Fruit fly (Drosophila melanogaster) whole organism, embryonic: Measurements from ENCODE around the gene CG1628.
A peak's percentile ranks its signal among the peaks of the same experiment; 100 is the strongest.

Source experiments
- B-H1 ChIP-seq: fragments of 200-800 bp; sonication (Bioruptor generic); IDR thresholded peaks from 3 replicates; pipeline ENCODE4 v1.3.6; 2022; ENCODE audit warnings: missing biosample characterization, missing genetic modification characterization
- BEAF-32 ChIP-seq: fragments of 200-800 bp; sonication (Bioruptor generic); optimal IDR thresholded peaks from 3 replicates; lab custom pipeline; 2017; ENCODE audit warnings: missing biosample characterization, missing genetic modification characterization, mild to moderate bottlenecking, moderate library complexity, missing genetic modification reagents
- CG10565 ChIP-seq: fragments of 200-800 bp; sonication (Bioruptor generic); optimal IDR thresholded peaks from 3 replicates; lab custom pipeline; 2016; ENCODE audit warnings: missing biosample characterization, mild to moderate bottlenecking, missing genetic modification characterization
- CG10959 ChIP-seq: fragments of 200-800 bp; sonication (Bioruptor generic); IDR thresholded peaks from 2 replicates; pipeline ENCODE4 v1.3.6; 2022; ENCODE audit warnings: missing biosample characterization, missing genetic modification characterization
- CG11093 ChIP-seq: fragments of 200-800 bp; sonication (Bioruptor generic); IDR thresholded peaks from 3 replicates; pipeline ENCODE4 v1.3.6; 2022; ENCODE audit warnings: missing biosample characterization, missing genetic modification characterization
- CG11723 ChIP-seq: fragments of 200-800 bp; sonication (Bioruptor generic); optimal IDR thresholded peaks from 2 replicates; lab custom pipeline; 2017; ENCODE audit warnings: missing biosample characterization, mild to moderate bottlenecking, missing genetic modification characterization
- CG1233 ChIP-seq: fragments of 200-800 bp; sonication (Bioruptor generic); optimal IDR thresholded peaks from 4 replicates; lab custom pipeline; 2018; ENCODE audit warnings: missing biosample characterization, mild to moderate bottlenecking, missing genetic modification characterization
- CG14710 ChIP-seq: fragments of 200-800 bp; sonication (Bioruptor generic); optimal IDR thresholded peaks from 3 replicates; lab custom pipeline; 2019; ENCODE audit warnings: missing biosample characterization, mild to moderate bottlenecking, missing genetic modification characterization, moderate library complexity
- CG15269 ChIP-seq: fragments of 200-800 bp; sonication (Bioruptor generic); optimal IDR thresholded peaks from 2 replicates; lab custom pipeline; 2018; ENCODE audit warnings: missing biosample characterization, mild to moderate bottlenecking, missing genetic modification characterization, moderate library complexity
- CG16863 ChIP-seq: fragments of 200-800 bp; sonication (Bioruptor generic); optimal IDR thresholded peaks from 3 replicates; lab custom pipeline; 2016; ENCODE audit warnings: missing biosample characterization, missing genetic modification characterization
- CG18764 ChIP-seq: fragments of 200-800 bp; sonication (Bioruptor generic); optimal IDR thresholded peaks from 3 replicates; lab custom pipeline; 2016; ENCODE audit warnings: missing biosample characterization, missing genetic modification characterization
- CG2712 ChIP-seq: fragments of 200-800 bp; optimal IDR thresholded peaks from 3 replicates; lab custom pipeline; 2019; ENCODE audit warnings: missing biosample characterization, mild to moderate bottlenecking, missing genetic modification characterization, moderate library complexity
- CG31224 ChIP-seq: fragments of 200-800 bp; sonication (Bioruptor generic); IDR thresholded peaks from 2 replicates; pipeline ENCODE4 v1.3.6; 2022; ENCODE audit warnings: missing biosample characterization, missing genetic modification characterization
- CG4282 ChIP-seq: fragments of 200-800 bp; sonication (Bioruptor generic); optimal IDR thresholded peaks from 2 replicates; lab custom pipeline; 2016; ENCODE audit warnings: missing biosample characterization, missing genetic modification characterization
- CG4360 ChIP-seq: fragments of 200-800 bp; sonication (Bioruptor generic); IDR thresholded peaks from 2 replicates; pipeline ENCODE4 v1.3.6; 2022; ENCODE audit warnings: missing biosample characterization, missing genetic modification characterization
- CG4617 ChIP-seq: fragments of 200-800 bp; sonication (Bioruptor generic); optimal IDR thresholded peaks from 3 replicates; lab custom pipeline; 2016; ENCODE audit warnings: missing biosample characterization, missing genetic modification characterization, borderline replicate concordance
- CG5245 ChIP-seq: fragments of 200-800 bp; sonication (Bioruptor generic); optimal IDR thresholded peaks from 3 replicates; lab custom pipeline; 2016; ENCODE audit warnings: missing biosample characterization, missing genetic modification characterization
- CG7987 ChIP-seq: fragments of 200-800 bp; sonication (Bioruptor generic); optimal IDR thresholded peaks from 2 replicates; lab custom pipeline; 2018; ENCODE audit warnings: missing biosample characterization, mild to moderate bottlenecking, missing genetic modification characterization, moderate library complexity
- CG8388 ChIP-seq: fragments of 200-800 bp; sonication (Bioruptor generic); optimal IDR thresholded peaks from 2 replicates; lab custom pipeline; 2019; ENCODE audit warnings: missing biosample characterization, mild to moderate bottlenecking, missing genetic modification characterization, moderate library complexity
- Deaf1 ChIP-seq: fragments of 200-800 bp; optimal IDR thresholded peaks from 3 replicates; lab custom pipeline; 2019; ENCODE audit warnings: missing biosample characterization, mild to moderate bottlenecking, missing genetic modification characterization, moderate library complexity
- Dip3 ChIP-seq: fragments of 200-800 bp; sonication (Bioruptor generic); optimal IDR thresholded peaks from 3 replicates; lab custom pipeline; 2016; ENCODE audit warnings: missing biosample characterization, missing genetic modification characterization
- Drgx ChIP-seq: fragments of 200-800 bp; sonication (Bioruptor generic); IDR thresholded peaks from 2 replicates; pipeline ENCODE4 v1.3.6; 2022; ENCODE audit warnings: missing biosample characterization, missing genetic modification characterization
- Fer2 ChIP-seq: fragments of 200-800 bp; sonication (Bioruptor generic); optimal IDR thresholded peaks from 2 replicates; lab custom pipeline; 2018; ENCODE audit warnings: missing biosample characterization, mild to moderate bottlenecking, missing genetic modification characterization, moderate library complexity
- Hmx ChIP-seq: fragments of 200-800 bp; sonication (Bioruptor generic); optimal IDR thresholded peaks from 2 replicates; lab custom pipeline; 2016; ENCODE audit warnings: missing biosample characterization, missing genetic modification characterization
- Mes4 ChIP-seq: fragments of 200-800 bp; sonication (Bioruptor generic); optimal IDR thresholded peaks from 2 replicates; lab custom pipeline; 2016; ENCODE audit warnings: missing biosample characterization, missing genetic modification characterization
- Ptx1 ChIP-seq: fragments of 200-800 bp; sonication (Bioruptor generic); IDR thresholded peaks from 2 replicates; pipeline ENCODE4 v1.3.6; 2022; ENCODE audit warnings: missing biosample characterization, missing genetic modification characterization
- Rfx ChIP-seq: fragments of 200-800 bp; sonication (Bioruptor generic); IDR thresholded peaks from 2 replicates; pipeline ENCODE4 v1.3.6; 2022; ENCODE audit warnings: missing biosample characterization, missing genetic modification characterization
- Sry-β ChIP-seq: fragments of 200-800 bp; sonication (Bioruptor generic); optimal IDR thresholded peaks from 2 replicates; lab custom pipeline; 2018; ENCODE audit warnings: missing biosample characterization, mild to moderate bottlenecking, missing genetic modification characterization, moderate library complexity
- Stat92E ChIP-seq, 3 experiments: fragments of >200 bp in 2 of 3; fragments of 200-800 bp in 1 of 3; sonication (Bioruptor generic) in 1 of 3; optimal IDR thresholded peaks; 2 replicates each; lab custom pipeline; 2017 to 2019; ENCODE audit warnings: missing biosample characterization in 3 of 3, missing genetic modification characterization in 3 of 3, mild to moderate bottlenecking in 1 of 3, moderate library complexity in 1 of 3
- Taf1 ChIP-seq: fragments of 200-800 bp; sonication (Bioruptor generic); IDR thresholded peaks from 2 replicates; pipeline ENCODE4 v1.3.6; 2022; ENCODE audit warnings: missing biosample characterization, missing genetic modification characterization
- Usf ChIP-seq: fragments of 200-800 bp; sonication (Bioruptor generic); optimal IDR thresholded peaks from 2 replicates; lab custom pipeline; 2017; ENCODE audit warnings: missing genotype, missing biosample characterization, missing genetic modification characterization
- abd-A ChIP-seq: fragments of 200-800 bp; sonication (Bioruptor generic); optimal IDR thresholded peaks from 3 replicates; lab custom pipeline; 2019; ENCODE audit warnings: missing biosample characterization, mild to moderate bottlenecking, missing genetic modification characterization, moderate library complexity
- bigmax ChIP-seq: fragments of 200-800 bp; sonication (Bioruptor generic); optimal IDR thresholded peaks from 2 replicates; lab custom pipeline; 2018; ENCODE audit warnings: missing biosample characterization, mild to moderate bottlenecking, missing genetic modification characterization
- btn ChIP-seq: fragments of 200-800 bp; sonication (Bioruptor generic); optimal IDR thresholded peaks from 2 replicates; lab custom pipeline; 2016; ENCODE audit warnings: missing biosample characterization, missing genetic modification characterization
- da ChIP-seq: fragments of 200-800 bp; sonication (Bioruptor generic); optimal IDR thresholded peaks from 2 replicates; lab custom pipeline; 2016; ENCODE audit warnings: missing biosample characterization, missing genetic modification characterization
- danr ChIP-seq: fragments of 200-800 bp; sonication (Bioruptor generic); IDR thresholded peaks from 2 replicates; pipeline ENCODE4 v1.3.6; 2022; ENCODE audit warnings: missing biosample characterization, missing genetic modification characterization
- dati ChIP-seq: fragments of 200-800 bp; sonication (Bioruptor generic); IDR thresholded peaks from 2 replicates; pipeline ENCODE4 v1.3.6; 2022; ENCODE audit warnings: missing biosample characterization, missing genetic modification characterization
- dmrt99B ChIP-seq: fragments of 200-800 bp; sonication (Bioruptor generic); optimal IDR thresholded peaks from 2 replicates; lab custom pipeline; 2018; ENCODE audit warnings: missing biosample characterization, mild to moderate bottlenecking, missing genetic modification characterization, moderate library complexity
- dysf ChIP-seq: fragments of 200-800 bp; sonication (Bioruptor generic); IDR thresholded peaks from 3 replicates; pipeline ENCODE4 v1.3.6; 2022; ENCODE audit warnings: missing biosample characterization, missing genetic modification characterization
- gfzf ChIP-seq: fragments of 200-800 bp; sonication (Bioruptor generic); optimal IDR thresholded peaks from 2 replicates; lab custom pipeline; 2016; ENCODE audit warnings: missing biosample characterization, mild to moderate bottlenecking, missing genetic modification characterization, moderate library complexity
- inv ChIP-seq: fragments of 200-800 bp; sonication (Bioruptor generic); IDR thresholded peaks from 2 replicates; pipeline ENCODE4 v1.3.6; 2022; ENCODE audit warnings: missing biosample characterization, missing genetic modification characterization; ENCODE audit not compliant: partially characterized antibody
- kni ChIP-seq: fragments of 200-800 bp; sonication (Bioruptor generic); optimal IDR thresholded peaks from 3 replicates; lab custom pipeline; 2017; ENCODE audit warnings: mild to moderate bottlenecking, missing biosample characterization, missing genetic modification reagents, missing genetic modification characterization
- nerfin-1 ChIP-seq: fragments of 200-800 bp; sonication (Bioruptor generic); optimal IDR thresholded peaks from 3 replicates; lab custom pipeline; 2019; ENCODE audit warnings: missing biosample characterization, mild to moderate bottlenecking, missing genetic modification characterization, moderate library complexity
- repo ChIP-seq: fragments of 200-800 bp; sonication (Bioruptor generic); optimal IDR thresholded peaks from 2 replicates; lab custom pipeline; 2016; ENCODE audit warnings: missing biosample characterization, missing genetic modification characterization
- row ChIP-seq: fragments of 200-800 bp; sonication (Bioruptor generic); IDR thresholded peaks from 3 replicates; pipeline ENCODE4 v1.3.6; 2022; ENCODE audit warnings: missing biosample characterization, missing genetic modification characterization
- sens ChIP-seq: fragments of 200-800 bp; sonication (Bioruptor generic); peaks from one replicate; lab custom pipeline; 2016; ENCODE audit warnings: missing biosample characterization, missing genetic modification characterization
- sima ChIP-seq: fragments of 200-800 bp; sonication (Bioruptor generic); optimal IDR thresholded peaks from 2 replicates; lab custom pipeline; 2016; ENCODE audit warnings: missing biosample characterization, missing genetic modification characterization
- so ChIP-seq: fragments of 200-800 bp; sonication (Bioruptor generic); IDR thresholded peaks from 3 replicates; pipeline ENCODE4 v1.3.6; 2022; ENCODE audit warnings: missing biosample characterization, missing genetic modification characterization
- tna ChIP-seq: fragments of 200-800 bp; sonication (Bioruptor generic); IDR thresholded peaks from 2 replicates; pipeline ENCODE4 v1.3.6; 2022; ENCODE audit warnings: missing biosample characterization, missing genetic modification characterization; ENCODE audit not compliant: partially characterized antibody
- vvl ChIP-seq: fragments of 200-800 bp; sonication (Bioruptor generic); IDR thresholded peaks from 2 replicates; pipeline ENCODE4 v1.3.6; 2022; ENCODE audit warnings: missing biosample characterization, missing genetic modification characterization

CG1628 gene

dm6 chrX:10600254-10600916 is 2.1 kb downstream of the CG1628 start (continued):
- TF ChIP-seq Usf (GFP tag; lab: Kevin White, UChicago) = no peak
- no peak for TF ChIP-seq Fer2 (tag; lab: Kevin White, UChicago)
- peak; percentile 24 for TF ChIP-seq CG8388 (GFP tag; lab: Kevin White, UChicago)
- TF ChIP-seq CG5245 (GFP tag; lab: Kevin White, UChicago) = peak; percentile 32
- TF ChIP-seq tna (GFP tag; lab: Robert Waterston, UW) = no peak
- TF ChIP-seq CG4360 (GFP tag; lab: Robert Waterston, UW) = peak; percentile 26; the same call in 1 of the 2 replicates
- no peak for TF ChIP-seq BEAF-32 (GFP tag; lab: Kevin White, UChicago)
- TF ChIP-seq CG2712 (tag; lab: Kevin White, UChicago) = peak; percentile 50
- TF ChIP-seq gfzf (GFP tag; lab: Kevin White, UChicago) = no peak
- peak; percentile 62; the same call in 1 of the 2 replicates for TF ChIP-seq dati
- no peak for TF ChIP-seq Hmx (GFP tag; lab: Kevin White, UChicago)
- TF ChIP-seq vvl (GFP tag; lab: Robert Waterston, UW) = peak; percentile 69
- TF ChIP-seq repo (GFP tag; lab: Kevin White, UChicago) = no peak
- TF ChIP-seq Rfx = peak; percentile 71
- TF ChIP-seq CG1233 (GFP tag; lab: Kevin White, UChicago) = peak; percentile 41
- TF ChIP-seq so (GFP tag; lab: Robert Waterston, UW) = peak; percentile 35; the same call in 1 of the 3 replicates
- peak; percentile 72 for TF ChIP-seq Ptx1
- TF ChIP-seq CG4282 (GFP tag; lab: Kevin White, UChicago) = peak; percentile 48
- no peak for TF ChIP-seq CG11723 (GFP tag; lab: Kevin White, UChicago)
- no peak for TF ChIP-seq nerfin-1 (tag; lab: Kevin White, UChicago)
- TF ChIP-seq kni = no peak
- peak; percentile 29; the same call in 1 of the 2 replicates for TF ChIP-seq Taf1 (GFP tag; lab: Robert Waterston, UW)
- TF ChIP-seq B-H1 (GFP tag; lab: Robert Waterston, UW) = peak; percentile 43; the same call in 2 of the 3 replicates
- TF ChIP-seq bigmax = no peak
- TF ChIP-seq CG15269 (tag; lab: Kevin White, UChicago) = peak; percentile 59
- no peak for TF ChIP-seq CG7987
- peak; percentile 2 for TF ChIP-seq CG14710 (tag; lab: Kevin White, UChicago)
- no peak for TF ChIP-seq inv (GFP tag; lab: Robert Waterston, UW)
- no peak for TF ChIP-seq Drgx (GFP tag; lab: Robert Waterston, UW)
- TF ChIP-seq CG31224 (GFP tag; lab: Robert Waterston, UW) = no peak; the same call in 1 of the 2 replicates
- no peak for TF ChIP-seq Stat92E (GFP tag; optimal IDR thresholded peaks at IDR 0.05; lab: Kevin White, UChicago)
- TF ChIP-seq sens = peak; percentile 86
- no peak for TF ChIP-seq sima (GFP tag; lab: Kevin White, UChicago)
- TF ChIP-seq CG10565 (GFP tag; lab: Kevin White, UChicago) = no peak
- TF ChIP-seq CG16863 (GFP tag; lab: Kevin White, UChicago) = no peak
- no peak for TF ChIP-seq Sry-β (GFP tag; lab: Kevin White, UChicago)
- TF ChIP-seq dmrt99B = no peak
- no peak for TF ChIP-seq Mes4 (GFP tag; lab: Kevin White, UChicago)
- no peak for TF ChIP-seq CG18764 (GFP tag; lab: Kevin White, UChicago)
- peak; percentile 79 for TF ChIP-seq row (GFP tag; lab: Robert Waterston, UW)
- peak; percentile 72 for TF ChIP-seq dysf (GFP tag; lab: Robert Waterston, UW)
- TF ChIP-seq danr (GFP tag; lab: Robert Waterston, UW) = no peak
- TF ChIP-seq abd-A (tag; lab: Kevin White, UChicago) = no peak
- TF ChIP-seq CG10959 = no peak; the same call in 1 of the 2 replicates
- TF ChIP-seq CG11093 = peak; percentile 73
- peak; percentile 39 for TF ChIP-seq Dip3 (GFP tag; lab: Kevin White, UChicago)
- TF ChIP-seq Deaf1 (tag; lab: Kevin White, UChicago) = peak; percentile 6
- peak; percentile 25 for TF ChIP-seq btn (GFP tag; lab: Kevin White, UChicago)
- TF ChIP-seq CG4617 (GFP tag; lab: Kevin White, UChicago) = no peak
- no peak for TF ChIP-seq da
